Fruit fly (Drosophila melanogaster) whole organism, embryonic: Measurements from ENCODE around the gene ZIPIC.

Experiments used
- Atf3 ChIP-seq: fragments of 200-800 bp; sonication (Bioruptor generic); optimal IDR thresholded peaks from 3 replicates; lab custom pipeline; 2016; ENCODE audit warnings: missing biosample characterization, missing genetic modification characterization
- BEAF-32 ChIP-seq: fragments of 200-800 bp; sonication (Bioruptor generic); optimal IDR thresholded peaks from 3 replicates; lab custom pipeline; 2017; ENCODE audit warnings: missing biosample characterization, missing genetic modification characterization, mild to moderate bottlenecking, moderate library complexity, missing genetic modification reagents
- CG11504 ChIP-seq: fragments of 200-800 bp; sonication (Bioruptor generic); optimal IDR thresholded peaks from 3 replicates; lab custom pipeline; 2019; ENCODE audit warnings: missing biosample characterization, mild to moderate bottlenecking, missing genetic modification characterization, moderate library complexity
- CG11695 ChIP-seq: fragments of 200-800 bp; sonication (Bioruptor generic); IDR thresholded peaks from 3 replicates; pipeline ENCODE4 v1.3.6; 2022; ENCODE audit warnings: missing biosample characterization, missing genetic modification characterization
- CG12942 ChIP-seq: fragments of 200-800 bp; sonication (Bioruptor generic); optimal IDR thresholded peaks from 3 replicates; lab custom pipeline; 2016; ENCODE audit warnings: missing biosample characterization, missing genetic modification characterization
- CG13894 ChIP-seq: fragments of 200-800 bp; sonication (Bioruptor generic); optimal IDR thresholded peaks from 3 replicates; lab custom pipeline; 2018; ENCODE audit warnings: missing biosample characterization, mild to moderate bottlenecking, missing genetic modification characterization, moderate library complexity
- CG15601 ChIP-seq: fragments of 200-800 bp; sonication (Bioruptor generic); optimal IDR thresholded peaks from 3 replicates; lab custom pipeline; 2019; ENCODE audit warnings: missing biosample characterization, mild to moderate bottlenecking, missing genetic modification characterization, moderate library complexity
- CG2678 ChIP-seq: fragments of 200-800 bp; sonication (Bioruptor generic); optimal IDR thresholded peaks from 3 replicates; lab custom pipeline; 2019; ENCODE audit warnings: missing biosample characterization, mild to moderate bottlenecking, missing genetic modification characterization, moderate library complexity
- CG31224 ChIP-seq: fragments of 200-800 bp; sonication (Bioruptor generic); IDR thresholded peaks from 2 replicates; pipeline ENCODE4 v1.3.6; 2022; ENCODE audit warnings: missing biosample characterization, missing genetic modification characterization
- CG32772 ChIP-seq: fragments of 200-800 bp; sonication (Bioruptor generic); IDR thresholded peaks from 2 replicates; pipeline ENCODE4 v1.3.6; 2022; ENCODE audit warnings: missing biosample characterization, missing genetic modification characterization
- CG3281 ChIP-seq: fragments of 200-800 bp; sonication (Bioruptor generic); optimal IDR thresholded peaks from 3 replicates; lab custom pipeline; 2017; ENCODE audit warnings: missing biosample characterization, mild to moderate bottlenecking, missing genetic modification characterization
- CG4404 ChIP-seq: fragments of 200-800 bp; sonication (Bioruptor generic); IDR thresholded peaks from 2 replicates; pipeline ENCODE4 v1.3.6; 2022; ENCODE audit warnings: missing biosample characterization, missing genetic modification characterization
- CG7745 ChIP-seq: fragments of 200-800 bp; sonication (Bioruptor generic); optimal IDR thresholded peaks from 2 replicates; lab custom pipeline; 2018; ENCODE audit warnings: missing biosample characterization, mild to moderate bottlenecking, missing genetic modification characterization, moderate library complexity
- CG9215 ChIP-seq: fragments of 200-800 bp; sonication (Bioruptor generic); IDR thresholded peaks from 2 replicates; pipeline ENCODE4 v1.3.6; 2022; ENCODE audit warnings: missing biosample characterization, missing genetic modification characterization
- CTCF ChIP-seq: fragments of 200-800 bp; sonication (Bioruptor generic); optimal IDR thresholded peaks from 2 replicates; lab custom pipeline; 2017; ENCODE audit warnings: missing biosample characterization, mild to moderate bottlenecking, missing genetic modification characterization, moderate library complexity
- Camta ChIP-seq: fragments of 200-800 bp; sonication (Bioruptor generic); optimal IDR thresholded peaks from 2 replicates; lab custom pipeline; 2016; ENCODE audit warnings: missing biosample characterization, missing genetic modification characterization
- CoRest ChIP-seq: fragments of 200-800 bp; sonication (Bioruptor generic); optimal IDR thresholded peaks from 3 replicates; lab custom pipeline; 2018; ENCODE audit warnings: missing biosample characterization, mild to moderate bottlenecking, missing genetic modification characterization, moderate library complexity
- D19B ChIP-seq: fragments of 200-800 bp; sonication (Bioruptor generic); optimal IDR thresholded peaks from 2 replicates; lab custom pipeline; 2017; ENCODE audit warnings: missing biosample characterization, mild to moderate bottlenecking, missing genetic modification characterization
- Dfd ChIP-seq, 2 experiments: fragments of >200 bp; optimal IDR thresholded peaks; 2 replicates each; lab custom pipeline; 2017; ENCODE audit warnings: missing biosample characterization in 2 of 2, missing genetic modification characterization in 2 of 2
- Dip2 ChIP-seq: fragments of 200-800 bp; sonication (Bioruptor generic); IDR thresholded peaks from 2 replicates; pipeline ENCODE4 v1.3.6; 2022; ENCODE audit warnings: missing biosample characterization, missing genetic modification characterization
- Dp ChIP-seq: fragments of 200-800 bp; sonication (Bioruptor generic); optimal IDR thresholded peaks from 2 replicates; lab custom pipeline; 2018; ENCODE audit warnings: missing biosample characterization, mild to moderate bottlenecking, missing genetic modification characterization, moderate library complexity
- Ets97D ChIP-seq: fragments of 200-800 bp; sonication (Bioruptor generic); optimal IDR thresholded peaks from 3 replicates; lab custom pipeline; 2016; ENCODE audit warnings: missing biosample characterization, missing genetic modification characterization
- GATAe ChIP-seq: fragments of 200-800 bp; sonication (Bioruptor generic); conservative IDR thresholded peaks from 2 replicates; pipeline ENCODE4 v1.3.6; 2022; ENCODE audit warnings: missing biosample characterization, missing genetic modification characterization
- HmgZ ChIP-seq: fragments of 200-800 bp; sonication (Bioruptor generic); optimal IDR thresholded peaks from 2 replicates; lab custom pipeline; 2018; ENCODE audit warnings: missing biosample characterization, mild to moderate bottlenecking, missing genetic modification characterization
- Hmr ChIP-seq: fragments of 200-800 bp; sonication (Bioruptor generic); optimal IDR thresholded peaks from 3 replicates; lab custom pipeline; 2017; ENCODE audit warnings: mild to moderate bottlenecking, missing biosample characterization, missing genetic modification reagents, missing genetic modification characterization
- Lhr ChIP-seq: fragments of 200-800 bp; sonication (Bioruptor generic); optimal IDR thresholded peaks from 3 replicates; lab custom pipeline; 2017; ENCODE audit warnings: mild to moderate bottlenecking, missing biosample characterization, missing genetic modification reagents, missing genetic modification characterization
- Med ChIP-seq: fragments of 200-800 bp; sonication (Bioruptor generic); peaks from one replicate; lab custom pipeline; 2016; ENCODE audit warnings: missing biosample characterization, missing genetic modification characterization, mild to moderate bottlenecking, inconsistent platforms, moderate library complexity
- Meics ChIP-seq: fragments of 200-800 bp; sonication (Bioruptor generic); optimal IDR thresholded peaks from 2 replicates; lab custom pipeline; 2017; ENCODE audit warnings: missing biosample characterization, mild to moderate bottlenecking, missing genetic modification characterization
- Oli ChIP-seq: fragments of 200-800 bp; sonication (Bioruptor generic); optimal IDR thresholded peaks from 2 replicates; lab custom pipeline; 2018; ENCODE audit warnings: missing biosample characterization, mild to moderate bottlenecking, missing genetic modification characterization, moderate library complexity
- Ptx1 ChIP-seq: fragments of 200-800 bp; sonication (Bioruptor generic); IDR thresholded peaks from 2 replicates; pipeline ENCODE4 v1.3.6; 2022; ENCODE audit warnings: missing biosample characterization, missing genetic modification characterization
- Sin3A ChIP-seq: fragments of >200 bp; optimal IDR thresholded peaks from 2 replicates; lab custom pipeline; 2018
- Stat92E ChIP-seq, 3 experiments: fragments of >200 bp in 2 of 3; fragments of 200-800 bp in 1 of 3; sonication (Bioruptor generic) in 1 of 3; optimal IDR thresholded peaks; 2 replicates each; lab custom pipeline; 2017 to 2019; ENCODE audit warnings: missing biosample characterization in 3 of 3, missing genetic modification characterization in 3 of 3, mild to moderate bottlenecking in 1 of 3, moderate library complexity in 1 of 3
- Taf1 ChIP-seq: fragments of 200-800 bp; sonication (Bioruptor generic); IDR thresholded peaks from 2 replicates; pipeline ENCODE4 v1.3.6; 2022; ENCODE audit warnings: missing biosample characterization, missing genetic modification characterization
- ap ChIP-seq: fragments of 200-800 bp; sonication (Bioruptor generic); IDR thresholded peaks from 2 replicates; pipeline ENCODE4 v1.3.6; 2022; ENCODE audit warnings: missing biosample characterization, missing genetic modification characterization
- chn ChIP-seq: fragments of 200-800 bp; sonication (Bioruptor generic); optimal IDR thresholded peaks from 2 replicates; lab custom pipeline; 2016; ENCODE audit warnings: missing biosample characterization, missing genetic modification characterization
- da ChIP-seq: fragments of 200-800 bp; sonication (Bioruptor generic); optimal IDR thresholded peaks from 2 replicates; lab custom pipeline; 2016; ENCODE audit warnings: missing biosample characterization, missing genetic modification characterization
- dmrt99B ChIP-seq: fragments of 200-800 bp; sonication (Bioruptor generic); optimal IDR thresholded peaks from 2 replicates; lab custom pipeline; 2018; ENCODE audit warnings: missing biosample characterization, mild to moderate bottlenecking, missing genetic modification characterization, moderate library complexity
- fru ChIP-seq: fragments of >200 bp; optimal IDR thresholded peaks from 2 replicates; lab custom pipeline; 2017
- hkb ChIP-seq, 2 experiments: fragments of 200-800 bp in 1 of 2; fragments of >200 bp in 1 of 2; sonication (Bioruptor generic) in 1 of 2; IDR thresholded peaks in 1 of 2; optimal IDR thresholded peaks in 1 of 2; 2 replicates each; pipeline versions ENCODE4 v1.3.6 to Lab custom; 2017 to 2022; ENCODE audit warnings: missing biosample characterization in 1 of 2, missing genetic modification characterization in 1 of 2
- hth ChIP-seq: fragments of >200 bp; optimal IDR thresholded peaks from 2 replicates; lab custom pipeline; 2017; ENCODE audit warnings: inconsistent platforms
- luna ChIP-seq: fragments of 200-800 bp; sonication (Bioruptor generic); optimal IDR thresholded peaks from 2 replicates; lab custom pipeline; 2016; ENCODE audit warnings: missing biosample characterization, missing genetic modification characterization
- mld ChIP-seq: fragments of 200-800 bp; sonication (Bioruptor generic); IDR thresholded peaks from 3 replicates; pipeline ENCODE4 v1.3.6; 2022; ENCODE audit warnings: missing biosample characterization, missing genetic modification characterization; ENCODE audit not compliant: partially characterized antibody
- otp ChIP-seq: fragments of 200-800 bp; sonication (Bioruptor generic); IDR thresholded peaks from 3 replicates; pipeline ENCODE4, ENCODE4 v1.3.6; 2022; ENCODE audit warnings: missing biosample characterization, missing genetic modification characterization
- pho ChIP-seq: fragments of 200-800 bp; sonication (Bioruptor generic); optimal IDR thresholded peaks from 2 replicates; lab custom pipeline; 2016; ENCODE audit warnings: missing biosample characterization, missing genetic modification characterization
- row ChIP-seq: fragments of 200-800 bp; sonication (Bioruptor generic); IDR thresholded peaks from 3 replicates; pipeline ENCODE4 v1.3.6; 2022; ENCODE audit warnings: missing biosample characterization, missing genetic modification characterization
- sna ChIP-seq: fragments of 200-800 bp; sonication (Bioruptor generic); IDR thresholded peaks from 2 replicates; pipeline ENCODE4 v1.3.6; 2022; ENCODE audit warnings: missing biosample characterization, missing genetic modification characterization; ENCODE audit not compliant: partially characterized antibody
- twi ChIP-seq: fragments of 200-800 bp; optimal IDR thresholded peaks from 2 replicates; lab custom pipeline; 2019; ENCODE audit warnings: missing biosample characterization, mild to moderate bottlenecking, missing genetic modification characterization, moderate library complexity
- vfl ChIP-seq: fragments of 200-800 bp; sonication (Bioruptor generic); optimal IDR thresholded peaks from 2 replicates; lab custom pipeline; 2016; ENCODE audit warnings: missing biosample characterization, missing genetic modification characterization
- zen2 ChIP-seq: fragments of 200-800 bp; sonication (Bioruptor generic); IDR thresholded peaks from 3 replicates; pipeline ENCODE4 v1.3.6; 2022; ENCODE audit warnings: missing biosample characterization, missing genetic modification characterization; ENCODE audit not compliant: partially characterized antibody

The ZIPIC gene

DNA sequence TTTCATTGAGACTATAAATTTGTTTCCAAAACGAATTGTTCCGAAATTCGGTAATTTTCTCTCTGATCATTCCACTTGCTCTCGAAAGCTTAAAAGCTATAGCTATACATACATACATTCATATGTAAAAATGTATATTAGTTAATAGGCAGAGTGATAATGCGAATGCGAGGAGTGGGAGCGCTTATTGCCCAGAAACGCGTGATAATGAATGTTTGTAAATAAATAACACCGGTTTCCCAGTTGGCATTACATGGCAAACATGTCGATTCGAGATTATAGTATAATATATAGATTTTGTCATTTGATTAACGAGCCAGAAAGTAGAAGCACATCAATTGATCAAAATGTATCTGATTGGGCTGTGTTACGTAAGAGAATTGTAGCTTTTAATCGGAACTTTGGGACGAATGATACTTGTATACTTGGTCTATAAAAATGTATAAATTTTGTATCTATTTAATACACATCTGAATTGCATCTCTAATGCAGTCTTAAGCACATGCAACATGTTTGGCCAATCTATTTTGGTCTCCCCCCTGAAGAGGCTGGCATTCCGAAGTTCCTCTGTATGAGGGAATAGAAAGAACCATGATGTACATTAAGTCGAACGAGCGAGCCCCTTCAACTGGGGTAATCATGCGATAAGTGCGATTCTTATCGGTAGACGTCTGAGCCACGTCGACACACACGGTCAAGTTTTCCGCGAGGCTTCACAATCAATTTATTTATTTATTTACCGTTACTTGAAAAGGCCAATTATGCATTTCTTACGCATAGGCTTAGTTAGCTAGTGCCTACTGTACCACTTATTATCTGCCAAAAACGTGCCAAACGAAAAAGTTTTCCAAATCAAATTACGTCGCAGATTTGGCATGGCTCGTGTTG lies 23.8 kb downstream of the ZIPIC start (continued):
- TF ChIP-seq CG11504, result no peak
- TF ChIP-seq HmgZ (tag; lab: Kevin White, UChicago), result no peak
- TF ChIP-seq hkb (optimal IDR thresholded peaks at IDR 0.05; lab: Kevin White, UChicago), result no peak
- TF ChIP-seq hkb (GFP tag; IDR thresholded peaks at IDR 0.05; lab: Robert Waterston, UW), result peak; percentile 47
- TF ChIP-seq CoRest (tag; lab: Kevin White, UChicago), result no peak
- TF ChIP-seq CG32772, result 0 out of 2 replicates have a peak, but pooled peaks have one; percentile 16
- TF ChIP-seq luna, result no peak
- TF ChIP-seq dmrt99B (tag; lab: Kevin White, UChicago), result no peak
- TF ChIP-seq sna (GFP tag; lab: Robert Waterston, UW), result no peak
- peak; percentile 49 for TF ChIP-seq CG2678
- TF ChIP-seq GATAe (GFP tag; lab: Robert Waterston, UW), result peak; percentile 38; the same call in 1 of the 2 replicates
- no peak for TF ChIP-seq CG7745 (tag; lab: Kevin White, UChicago)
- TF ChIP-seq ap (GFP tag; lab: Robert Waterston, UW), result no peak
- TF ChIP-seq da (GFP tag; lab: Kevin White, UChicago), result no peak
- 0 out of 3 replicates have a peak, but pooled peaks have one; percentile 35 for TF ChIP-seq CG11695 (GFP tag; lab: Robert Waterston, UW)
- peak; percentile 42; the same call in 1 of the 3 replicates for TF ChIP-seq otp
- TF ChIP-seq Oli (tag; lab: Kevin White, UChicago), result no peak
- peak; percentile 27; the same call in 1 of the 2 replicates for TF ChIP-seq CG9215 (GFP tag; lab: Robert Waterston, UW)
- no peak for TF ChIP-seq pho (GFP tag; lab: Kevin White, UChicago)
- no peak for TF ChIP-seq Dp (GFP tag; lab: Kevin White, UChicago)
- no peak for TF ChIP-seq hth (lab: Kevin White, UChicago)
- TF ChIP-seq CG4404 (GFP tag; lab: Robert Waterston, UW), result no peak
- TF ChIP-seq Med (GFP tag; lab: Kevin White, UChicago), result peak; percentile 91
- TF ChIP-seq Ptx1 (GFP tag; lab: Robert Waterston, UW), result 0 out of 2 replicates have a peak, but pooled peaks have one; percentile 32
- TF ChIP-seq CG31224 (GFP tag; lab: Robert Waterston, UW), result peak; percentile 43
- no peak for TF ChIP-seq zen2 (GFP tag; lab: Robert Waterston, UW)
- no peak for TF ChIP-seq CG13894 (tag; lab: Kevin White, UChicago)
- peak; percentile 37 for TF ChIP-seq CG3281 (GFP tag; lab: Kevin White, UChicago)
- no peak for TF ChIP-seq Sin3A
- TF ChIP-seq D19B, result peak; percentile 9
- no peak for TF ChIP-seq BEAF-32 (GFP tag; lab: Kevin White, UChicago)
- TF ChIP-seq Atf3 (GFP tag; lab: Kevin White, UChicago), result no peak
- TF ChIP-seq Lhr (GFP tag; lab: Kevin White, UChicago), result no peak
- peak; percentile 46 for TF ChIP-seq Meics (GFP tag; lab: Kevin White, UChicago)
- TF ChIP-seq Dip2 (GFP tag; lab: Robert Waterston, UW), result no peak
- no peak for TF ChIP-seq CTCF (GFP tag; lab: Kevin White, UChicago)
- TF ChIP-seq CG12942 (GFP tag; lab: Kevin White, UChicago), result no peak
- TF ChIP-seq twi (tag; lab: Kevin White, UChicago), result no peak
- TF ChIP-seq Taf1 (GFP tag; lab: Robert Waterston, UW), result peak; percentile 35; the same call in 1 of the 2 replicates
- TF ChIP-seq mld (GFP tag; lab: Robert Waterston, UW), result no peak
- TF ChIP-seq Hmr (GFP tag; lab: Kevin White, UChicago), result peak; percentile 11
- no peak for TF ChIP-seq vfl (GFP tag; lab: Kevin White, UChicago)
- TF ChIP-seq CG15601, result no peak
- peak; percentile 49 for TF ChIP-seq row (GFP tag; lab: Robert Waterston, UW)
- no peak for TF ChIP-seq Camta (GFP tag; lab: Kevin White, UChicago)
- no peak for TF ChIP-seq chn
- TF ChIP-seq Ets97D, result no peak
- no peak for TF ChIP-seq fru
- TF ChIP-seq Dfd (GFP tag; optimal IDR thresholded peaks at IDR 0.05; lab: Kevin White, UChicago), result no peak
- no peak for TF ChIP-seq Stat92E (GFP tag; optimal IDR thresholded peaks at IDR 0.05; lab: Kevin White, UChicago)
